Worm (Caenorhabditis elegans) whole organism, L1 larva: ENCODE data around the gene puf-9.

Source experiments
- elt-3 ChIP-seq, 6 experiments: fragments of 150-350 bp in 1 of 6; sonication (generic microtip); optimal IDR thresholded peaks; 2 replicates each; lab custom pipeline; 2017 to 2018; ENCODE audit warnings: missing biosample characterization in 6 of 6, missing genetic modification characterization in 6 of 6, inconsistent platforms in 1 of 6
- lin-13 ChIP-seq: fragments of 150-350 bp; optimal IDR thresholded peaks from 2 replicates; lab custom pipeline; 2014; ENCODE audit warnings: missing biosample characterization, missing genetic modification reagents, missing genetic modification characterization
- nhr-71 ChIP-seq: sonication (generic microtip); optimal IDR thresholded peaks from 2 replicates; lab custom pipeline; 2016; ENCODE audit warnings: mild to moderate bottlenecking, missing genetic modification characterization, moderate library complexity, missing compliant biosample characterization
- nhr-76 ChIP-seq: sonication (generic microtip); optimal IDR thresholded peaks from 2 replicates; lab custom pipeline; 2017; ENCODE audit warnings: missing biosample characterization, missing genetic modification characterization
- rnt-1 ChIP-seq: sonication (generic microtip); optimal IDR thresholded peaks from 2 replicates; lab custom pipeline; 2016; ENCODE audit warnings: mild to moderate bottlenecking, missing genetic modification characterization, moderate library complexity, missing compliant biosample characterization

- TF ChIP-seq lin-13 (GFP tag; lab: Kevin White, UChicago): no peak
- TF ChIP-seq nhr-71: no peak
- TF ChIP-seq elt-3 (tag; optimal IDR thresholded peaks at IDR 0.05; lab: Kevin White, UChicago): no peak
- no peak for TF ChIP-seq nhr-76 (tag; lab: Kevin White, UChicago)
- no peak for TF ChIP-seq rnt-1
These were observed 14.4 kb upstream of the puf-9 start for ce11 chrX:5826976-5827375.
